Fruit fly (Drosophila melanogaster) whole organism, pupa: Measurements from ENCODE around the gene CG10254.

ENCODE experiments used
- CG10348 ChIP-seq: fragments of 200-800 bp; sonication (Bioruptor generic); IDR thresholded peaks from 2 replicates; pipeline ENCODE4 v1.3.6; 2022; ENCODE audit warnings: missing biosample characterization, missing genetic modification characterization
- CG12605 ChIP-seq: fragments of 200-800 bp; sonication (Bioruptor generic); IDR thresholded peaks from 2 replicates; pipeline ENCODE4 v1.3.6; 2022; ENCODE audit warnings: missing biosample characterization, missing genetic modification characterization
- CG13204 ChIP-seq: fragments of 200-800 bp; sonication (Bioruptor generic); optimal IDR thresholded peaks from 2 replicates; lab custom pipeline; 2018; ENCODE audit warnings: missing biosample characterization, mild to moderate bottlenecking, missing genetic modification characterization, moderate library complexity
- CG14655 ChIP-seq: fragments of 200-800 bp; sonication (Bioruptor generic); optimal IDR thresholded peaks from 3 replicates; lab custom pipeline; 2017; ENCODE audit warnings: mild to moderate bottlenecking, missing biosample characterization, missing genetic modification reagents, missing genetic modification characterization
- CG15710 ChIP-seq: fragments of 200-800 bp; sonication (Bioruptor generic); optimal IDR thresholded peaks from 2 replicates; lab custom pipeline; 2018; ENCODE audit warnings: missing biosample characterization, mild to moderate bottlenecking, missing genetic modification characterization, moderate library complexity
- CG17806 ChIP-seq: fragments of 200-800 bp; sonication (Bioruptor generic); optimal IDR thresholded peaks from 2 replicates; lab custom pipeline; 2018; ENCODE audit warnings: missing biosample characterization, mild to moderate bottlenecking, missing genetic modification characterization, moderate library complexity
- CG32121 ChIP-seq: fragments of 200-800 bp; sonication (Bioruptor generic); IDR thresholded peaks from 2 replicates; pipeline ENCODE4 v1.3.6; 2022; ENCODE audit warnings: missing biosample characterization, missing genetic modification characterization
- CG34367 ChIP-seq: fragments of 200-800 bp; sonication (Bioruptor generic); optimal IDR thresholded peaks from 2 replicates; lab custom pipeline; 2018; ENCODE audit warnings: missing biosample characterization, mild to moderate bottlenecking, missing genetic modification characterization
- CG4496 ChIP-seq: fragments of 200-800 bp; sonication (Bioruptor generic); IDR thresholded peaks from 3 replicates; pipeline ENCODE4 v1.3.6; 2022; ENCODE audit warnings: missing biosample characterization, missing genetic modification characterization
- CG8159 ChIP-seq: fragments of 200-800 bp; sonication (Bioruptor generic); optimal IDR thresholded peaks from 3 replicates; lab custom pipeline; 2018; ENCODE audit warnings: missing biosample characterization, mild to moderate bottlenecking, missing genetic modification characterization, moderate library complexity
- CG8301 ChIP-seq: fragments of 200-800 bp; sonication (Bioruptor generic); optimal IDR thresholded peaks from 2 replicates; lab custom pipeline; 2018; ENCODE audit warnings: missing biosample characterization, mild to moderate bottlenecking, missing genetic modification characterization
- CG9948 ChIP-seq: fragments of 200-800 bp; sonication (Bioruptor generic); optimal IDR thresholded peaks from 2 replicates; lab custom pipeline; 2018; ENCODE audit warnings: missing biosample characterization, mild to moderate bottlenecking, missing genetic modification characterization, moderate library complexity
- D1 ChIP-seq: fragments of 200-800 bp; sonication (Bioruptor generic); optimal IDR thresholded peaks from 2 replicates; lab custom pipeline; 2018; ENCODE audit warnings: missing biosample characterization, mild to moderate bottlenecking, missing genetic modification characterization, moderate library complexity
- EcR ChIP-seq: fragments of 200-800 bp; sonication (Bioruptor generic); optimal IDR thresholded peaks from 3 replicates; lab custom pipeline; 2019; ENCODE audit warnings: missing biosample characterization, missing genetic modification characterization, mild to moderate bottlenecking, moderate library complexity, missing genetic modification reagents
- Ets98B ChIP-seq: fragments of 200-800 bp; sonication (Bioruptor generic); IDR thresholded peaks from 2 replicates; pipeline ENCODE4 v1.3.6; 2022; ENCODE audit warnings: missing biosample characterization, missing genetic modification characterization
- Pif1A ChIP-seq: fragments of 200-800 bp; sonication (Bioruptor generic); optimal IDR thresholded peaks from 3 replicates; lab custom pipeline; 2016; ENCODE audit warnings: missing biosample characterization, missing genetic modification characterization
- Pif1B ChIP-seq: fragments of 200-800 bp; sonication (Bioruptor generic); optimal IDR thresholded peaks from 3 replicates; lab custom pipeline; 2016; ENCODE audit warnings: missing biosample characterization, missing genetic modification characterization
- Snoo ChIP-seq: fragments of 200-800 bp; sonication (Bioruptor generic); optimal IDR thresholded peaks from 3 replicates; lab custom pipeline; 2017; ENCODE audit warnings: missing biosample characterization, mild to moderate bottlenecking, missing genetic modification characterization, inconsistent platforms
- fd96Ca ChIP-seq: fragments of 200-800 bp; sonication (Bioruptor generic); IDR thresholded peaks from 3 replicates; pipeline ENCODE4 v1.3.6; 2022; ENCODE audit warnings: missing biosample characterization, missing genetic modification characterization
- gl ChIP-seq: fragments of 200-800 bp; sonication (Bioruptor generic); optimal IDR thresholded peaks from 2 replicates; lab custom pipeline; 2018; ENCODE audit warnings: missing biosample characterization, mild to moderate bottlenecking, missing genetic modification characterization
- rn ChIP-seq: fragments of 200-800 bp; sonication (Bioruptor generic); IDR thresholded peaks from 2 replicates; pipeline ENCODE4 v1.3.6; 2022; ENCODE audit warnings: missing biosample characterization, missing genetic modification characterization

The CG10254 gene

DNA sequence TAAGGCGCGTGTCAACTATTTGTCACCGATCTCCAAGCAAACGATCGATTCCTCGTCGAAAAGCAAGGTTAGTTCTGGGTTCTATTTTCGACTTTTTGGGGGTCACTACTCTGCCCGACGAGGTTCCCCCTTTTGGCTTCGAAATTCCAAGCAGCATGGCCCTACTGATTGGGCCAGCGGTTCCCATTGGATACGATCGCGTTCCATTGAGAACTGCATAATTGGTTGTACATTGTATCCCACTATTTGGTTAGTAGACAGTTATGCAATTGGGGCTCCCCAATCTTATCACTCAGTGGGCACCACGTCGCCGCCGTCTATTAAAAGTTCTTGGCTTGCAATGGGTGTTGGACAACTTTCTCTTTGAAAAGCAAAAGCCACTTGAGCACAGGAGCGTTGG lies 39.0 kb upstream of the CG10254 start:
- TF ChIP-seq CG4496 (no peak), Snoo (tag; lab: Kevin White, UChicago) (no peak), CG10348 (no peak), CG14655 (GFP tag; lab: Kevin White, UChicago) (no peak), EcR (no peak), Ets98B (no peak), rn (no peak), fd96Ca (GFP tag; lab: Robert Waterston, UW) (no peak), CG34367 (tag; lab: Kevin White, UChicago) (no peak), Pif1A (GFP tag; lab: Kevin White, UChicago) (no peak), CG12605 (no peak), CG9948 (tag; lab: Kevin White, UChicago) (no peak)
- TF ChIP-seq, all 21 proteins: peak for 0

DNA sequence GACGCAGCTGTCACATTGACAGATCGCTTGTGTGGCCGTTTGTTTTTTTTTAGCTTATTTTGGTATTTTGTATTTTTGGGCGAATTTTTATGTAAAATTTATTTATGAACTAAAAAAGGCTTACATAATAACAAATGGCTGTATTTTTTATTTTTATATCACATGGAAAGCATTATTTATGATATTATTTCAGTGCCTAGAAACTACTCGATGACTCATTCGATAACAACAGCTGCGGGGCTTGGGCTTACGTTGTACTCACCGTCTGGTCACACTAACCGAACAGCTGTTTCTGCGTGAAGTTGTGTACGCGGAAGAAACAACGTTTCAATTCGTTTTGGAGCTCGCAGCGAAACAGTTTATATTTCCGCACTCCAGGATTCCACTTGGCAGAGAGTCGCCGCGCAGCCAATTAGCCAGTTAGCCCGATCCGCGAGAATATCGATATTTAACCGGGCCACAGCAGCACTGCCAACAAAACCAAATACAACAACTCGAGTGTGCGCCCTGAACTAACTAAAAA lies 38.3 kb upstream of the CG10254 start, which contains the start of the genes Hmgcr and Rpn9:
TSS of gene Hmgcr (plus strand) at position 335 of the 523 bp plus-strand sequence.
TSS of gene Rpn9 (minus strand) at position 473 of the 523 bp plus-strand sequence.
- TF ChIP-seq Ets98B, result peak; percentile 11; the same call in 1 of the 2 replicates
- no peak for TF ChIP-seq Pif1A (GFP tag; lab: Kevin White, UChicago)

DNA sequence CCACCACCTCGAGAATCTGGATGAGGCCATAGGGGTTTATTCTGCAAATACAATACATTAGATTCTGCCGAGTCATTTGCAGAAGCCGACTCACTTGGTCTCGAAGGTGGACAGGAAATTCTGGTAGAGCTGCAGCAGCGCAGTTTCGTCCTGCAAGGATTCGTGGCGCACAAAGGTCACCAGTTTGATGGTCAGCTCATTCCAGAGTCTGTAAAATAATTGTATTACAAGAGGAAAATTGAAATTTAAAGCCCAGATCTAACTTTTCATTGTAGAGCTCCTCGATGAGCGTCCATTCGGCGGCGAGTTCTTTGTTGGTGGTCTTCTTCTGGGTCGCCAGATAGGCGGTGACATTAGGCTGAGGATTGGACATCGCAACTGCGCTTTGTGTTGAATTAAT lies 37.8 kb upstream of the CG10254 start:
- TF ChIP-seq CG13204 (GFP tag; lab: Kevin White, UChicago) (no peak), CG34367 (tag; lab: Kevin White, UChicago) (no peak), CG15710 (no peak), CG8301 (tag; lab: Kevin White, UChicago) (no peak), CG17806 (no peak), CG32121 (GFP tag; lab: Robert Waterston, UW) (no peak), Snoo (tag; lab: Kevin White, UChicago) (no peak), CG9948 (tag; lab: Kevin White, UChicago) (no peak), rn (no peak), CG8159 (tag; lab: Kevin White, UChicago) (no peak)

DNA sequence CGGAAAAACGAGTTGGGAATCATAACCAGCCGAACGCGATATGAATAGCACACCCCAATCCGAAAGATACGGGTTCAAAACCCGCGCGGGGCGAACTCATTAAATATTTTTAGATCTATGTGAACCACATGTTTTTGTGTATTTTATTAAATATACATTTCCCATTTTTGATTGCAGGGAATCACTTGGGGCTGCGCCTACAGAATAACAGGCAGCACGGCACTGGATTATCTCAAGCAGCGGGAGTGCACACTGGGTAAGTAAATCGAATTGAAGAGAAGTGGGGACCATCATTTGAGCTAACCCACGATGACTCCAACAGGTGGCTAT lies 35.7 kb upstream of the CG10254 start:
- TF ChIP-seq D1, result no peak
- TF ChIP-seq EcR, result peak; percentile 18

DNA sequence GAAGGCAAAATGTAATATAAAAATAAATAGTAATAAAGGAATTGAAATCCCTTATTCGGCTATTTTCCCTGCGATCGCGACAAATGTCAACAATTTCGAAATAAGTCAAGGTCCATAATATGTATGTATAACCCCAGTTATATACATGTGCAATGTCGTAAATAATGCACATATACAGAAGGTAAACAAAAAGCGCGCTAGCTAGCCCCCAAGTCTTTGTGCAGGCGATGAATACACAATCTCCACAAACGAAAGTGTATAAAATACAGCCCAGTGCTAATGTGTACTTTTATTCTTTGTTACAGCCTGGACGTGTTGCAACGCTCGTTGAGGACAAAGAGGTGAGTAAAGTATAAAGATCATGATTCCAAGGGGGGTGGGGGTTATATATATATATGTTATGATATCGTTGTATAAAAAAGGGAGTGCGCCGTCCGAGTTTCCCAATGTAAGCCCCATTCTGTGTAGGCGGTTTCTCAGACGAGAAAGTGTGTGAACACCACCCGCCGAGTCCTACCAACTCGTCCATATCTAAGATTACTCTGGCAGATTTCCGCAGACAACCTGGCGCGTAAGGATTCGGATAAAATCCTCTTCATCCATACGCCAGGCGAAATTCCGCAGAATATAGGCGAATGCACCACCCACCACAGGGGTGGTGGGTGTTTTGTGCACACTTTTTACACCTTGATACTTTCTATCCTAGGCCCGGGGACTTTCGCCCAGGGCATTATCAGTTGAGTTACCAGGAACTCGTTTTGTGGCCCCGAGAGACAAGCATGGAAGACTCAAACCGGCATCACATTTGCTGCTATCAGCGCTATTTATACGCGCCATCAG lies 35.1 kb upstream of the CG10254 start:
- TF ChIP-seq Pif1A (GFP tag; lab: Kevin White, UChicago) (no peak), Pif1B (GFP tag; lab: Kevin White, UChicago) (no peak), Ets98B (peak; percentile 61), rn (no peak), Snoo (tag; lab: Kevin White, UChicago) (peak; percentile 40), CG8301 (tag; lab: Kevin White, UChicago) (peak; percentile 39), CG13204 (GFP tag; lab: Kevin White, UChicago) (peak; percentile 54), CG8159 (tag; lab: Kevin White, UChicago) (peak; percentile 21), CG15710 (peak; percentile 6), CG17806 (no peak), D1 (no peak), CG32121 (GFP tag; lab: Robert Waterston, UW) (peak; percentile 57), gl (tag; lab: Kevin White, UChicago) (peak; percentile 38), CG14655 (GFP tag; lab: Kevin White, UChicago) (peak; percentile 45), CG4496 (peak; percentile 84), EcR (peak; percentile 54), CG34367 (tag; lab: Kevin White, UChicago) (no peak), CG9948 (tag; lab: Kevin White, UChicago) (no peak), fd96Ca (GFP tag; lab: Robert Waterston, UW) (peak; percentile 51; the same call in 2 of the 3 replicates), CG12605 (peak; percentile 62), CG10348 (no peak)

DNA sequence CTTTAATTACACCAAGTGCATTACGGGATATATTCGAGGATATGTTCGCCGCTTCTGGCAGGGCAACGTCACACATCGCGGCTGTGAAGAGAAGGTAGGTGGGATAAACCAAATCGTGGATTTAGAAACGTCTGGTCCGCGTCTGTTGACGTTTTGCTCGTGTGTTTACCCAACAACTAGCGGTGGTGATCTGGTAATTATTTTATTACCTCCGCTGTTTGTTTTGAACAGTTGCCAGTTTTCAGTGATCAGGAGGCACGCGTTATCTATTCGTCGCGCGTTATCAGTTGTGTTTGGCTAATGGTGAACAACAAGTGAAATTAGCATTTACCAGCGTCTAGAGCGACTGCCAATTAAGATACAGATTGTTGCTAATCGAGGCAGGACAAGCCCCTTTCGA lies 34.3 kb upstream of the CG10254 start:
- TF ChIP-seq CG9948 (tag; lab: Kevin White, UChicago) (no peak), CG8159 (tag; lab: Kevin White, UChicago) (no peak), CG32121 (GFP tag; lab: Robert Waterston, UW) (no peak), gl (tag; lab: Kevin White, UChicago) (no peak), CG34367 (tag; lab: Kevin White, UChicago) (no peak), EcR (no peak), Pif1B (GFP tag; lab: Kevin White, UChicago) (no peak), rn (no peak), CG13204 (GFP tag; lab: Kevin White, UChicago) (no peak), CG14655 (GFP tag; lab: Kevin White, UChicago) (no peak), CG8301 (tag; lab: Kevin White, UChicago) (no peak), D1 (no peak), Ets98B (no peak), Snoo (tag; lab: Kevin White, UChicago) (no peak), Pif1A (GFP tag; lab: Kevin White, UChicago) (no peak)
- TF ChIP-seq, all 21 proteins: peak for 0
